Worm (Caenorhabditis elegans) whole organism, L4 larva: ENCODE data around the gene nhr-196.

Experiments
- ama-1 ChIP-seq: fragments of 150-350 bp; optimal IDR thresholded peaks from 2 replicates; lab custom pipeline; 2014; ENCODE audit warnings: inconsistent platforms, mixed read lengths
- ctbp-1 ChIP-seq: fragments of 200-800 bp; sonication (Bioruptor generic); IDR thresholded peaks from 2 replicates; pipeline ENCODE4 v1.3.6; 2022; ENCODE audit warnings: missing genetic modification reagents, missing genetic modification characterization, missing compliant biosample characterization
- hlh-11 ChIP-seq: fragments of 200-800 bp; sonication (Bioruptor generic); optimal IDR thresholded peaks from 2 replicates; lab custom pipeline; 2018; ENCODE audit warnings: mild to moderate bottlenecking, missing genetic modification characterization, missing compliant biosample characterization
- jun-1 ChIP-seq: fragments of 150-350 bp; optimal IDR thresholded peaks from 2 replicates; lab custom pipeline; 2014; ENCODE audit warnings: missing biosample characterization, missing genetic modification reagents, missing genetic modification characterization
- mes-2 ChIP-seq: sonication (generic microtip); optimal IDR thresholded peaks from 2 replicates; lab custom pipeline; 2016; ENCODE audit warnings: missing genotype, mild to moderate bottlenecking, missing genetic modification characterization, missing compliant biosample characterization; ENCODE audit not compliant: poor library complexity, severe bottlenecking
- nhr-102 ChIP-seq: sonication (generic microtip); optimal IDR thresholded peaks from 2 replicates; lab custom pipeline; 2016; ENCODE audit warnings: mild to moderate bottlenecking, missing genetic modification characterization, moderate library complexity, missing compliant biosample characterization
- nhr-237 ChIP-seq: sonication (generic microtip); optimal IDR thresholded peaks from 2 replicates; lab custom pipeline; 2017; ENCODE audit warnings: missing biosample characterization, missing genetic modification characterization
- nhr-76 ChIP-seq: fragments of 150-350 bp; optimal IDR thresholded peaks from 2 replicates; lab custom pipeline; 2014; ENCODE audit warnings: missing biosample characterization, missing genetic modification characterization
- pqm-1 ChIP-seq: sonication (generic microtip); optimal IDR thresholded peaks from 2 replicates; lab custom pipeline; 2017; ENCODE audit warnings: missing biosample characterization, missing genetic modification characterization
- unc-39 ChIP-seq: sonication (generic microtip); optimal IDR thresholded peaks from 2 replicates; lab custom pipeline; 2017; ENCODE audit warnings: missing biosample characterization, missing genetic modification characterization

ce11 chrV:15668870-15669269, 16.6 kb upstream of the nhr-196 start, which contains the start of gene K06B4.4:
- no peak for TF ChIP-seq nhr-102
- no peak for TF ChIP-seq nhr-76 (tag; lab: Kevin White, UChicago)
- TF ChIP-seq pqm-1 (tag; lab: Kevin White, UChicago), result no peak
- no peak for TF ChIP-seq ama-1 (lab: Kevin White, UChicago)
- TF ChIP-seq ctbp-1 (GFP tag; lab: Robert Waterston, UW), result no peak
- no peak for TF ChIP-seq jun-1
- no peak for TF ChIP-seq hlh-11
- TF ChIP-seq mes-2, result no peak
- TF ChIP-seq unc-39 (tag; lab: Kevin White, UChicago), result no peak
- TF ChIP-seq nhr-237 (tag; lab: Kevin White, UChicago), result no peak
